Worm (Caenorhabditis elegans) whole organism, early embryonic: ENCODE data around the gene unc-62.

Experiments
- B0310.2 ChIP-seq: sonication (generic microtip); optimal IDR thresholded peaks from 2 replicates; lab custom pipeline; 2016; ENCODE audit warnings: mild to moderate bottlenecking, missing genetic modification characterization, missing compliant biosample characterization
- F13C5.2 ChIP-seq: sonication (generic microtip); optimal IDR thresholded peaks from 2 replicates; lab custom pipeline; 2017; ENCODE audit warnings: mild to moderate bottlenecking, missing genetic modification characterization, inconsistent platforms, missing compliant biosample characterization
- aly-1 ChIP-seq: sonication (generic microtip); optimal IDR thresholded peaks from 2 replicates; lab custom pipeline; 2016; ENCODE audit warnings: missing genetic modification characterization, missing compliant biosample characterization
- ama-1 ChIP-seq: fragments of 150-350 bp; optimal IDR thresholded peaks from 2 replicates; lab custom pipeline; 2014
- ceh-13 ChIP-seq: fragments of 200-800 bp; sonication (Bioruptor generic); optimal IDR thresholded peaks from 2 replicates; lab custom pipeline; 2018; ENCODE audit warnings: mild to moderate bottlenecking, missing genetic modification characterization, missing compliant biosample characterization
- ceh-36 ChIP-seq: sonication (generic microtip); optimal IDR thresholded peaks from 2 replicates; lab custom pipeline; 2016; ENCODE audit warnings: missing genetic modification characterization, inconsistent platforms, missing compliant biosample characterization
- ets-7 ChIP-seq: sonication (generic microtip); optimal IDR thresholded peaks from 2 replicates; lab custom pipeline; 2016; ENCODE audit warnings: missing genotype, missing genetic modification characterization, missing compliant biosample characterization
- flt-1 ChIP-seq: fragments of 200-800 bp; sonication (Bioruptor generic); IDR thresholded peaks from 2 replicates; pipeline ENCODE4 v1.3.6; 2022; ENCODE audit warnings: missing genetic modification characterization, missing compliant biosample characterization
- pes-1 ChIP-seq: fragments of 200-800 bp; sonication (Bioruptor generic); IDR thresholded peaks from 2 replicates; pipeline ENCODE4 v1.3.6; 2022; ENCODE audit warnings: missing genetic modification reagents, missing genetic modification characterization, missing compliant biosample characterization
- scrt-1 ChIP-seq: fragments of 200-800 bp; sonication (Bioruptor generic); IDR thresholded peaks from 2 replicates; pipeline ENCODE4 v1.3.6; 2022; ENCODE audit warnings: missing genetic modification characterization, missing compliant biosample characterization
- tbx-11 ChIP-seq: fragments of 200-800 bp; sonication (Bioruptor generic); IDR thresholded peaks from 2 replicates; pipeline ENCODE4 v1.3.6; 2022; ENCODE audit warnings: missing genetic modification characterization, missing compliant biosample characterization
- tra-4 ChIP-seq: sonication (generic microtip); optimal IDR thresholded peaks from 2 replicates; lab custom pipeline; 2017; ENCODE audit warnings: missing genetic modification characterization, missing compliant biosample characterization

ce11 chrV:4508772-4509171, 11.5 kb downstream of the unc-62 start:
- no peak for TF ChIP-seq ceh-36 (tag; lab: Kevin White, UChicago)
- no peak for TF ChIP-seq ama-1 (lab: Kevin White, UChicago)
- no peak for TF ChIP-seq scrt-1 (GFP tag; lab: Robert Waterston, UW)
- no peak for TF ChIP-seq B0310.2 (tag; lab: Kevin White, UChicago)
- TF ChIP-seq ets-7 (tag; lab: Kevin White, UChicago) = no peak
- TF ChIP-seq tbx-11 = no peak
- no peak for TF ChIP-seq ceh-13 (GFP tag; lab: Kevin White, UChicago)
- no peak for TF ChIP-seq pes-1 (GFP tag; lab: Robert Waterston, UW)
- TF ChIP-seq aly-1 (tag; lab: Kevin White, UChicago) = no peak
- no peak for TF ChIP-seq F13C5.2 (tag; lab: Kevin White, UChicago)
- TF ChIP-seq flt-1 = no peak
- TF ChIP-seq tra-4 = no peak
